Worm (Caenorhabditis elegans) whole organism, L4/young adult: ENCODE data around the gene C17F4.8.

Experiments
- W03F9.2 ChIP-seq: fragments of 150-350 bp; optimal IDR thresholded peaks from 2 replicates; lab custom pipeline; 2014; ENCODE audit warnings: missing biosample characterization, missing genetic modification characterization
- dao-5 ChIP-seq: sonication (generic microtip); optimal IDR thresholded peaks from 2 replicates; lab custom pipeline; 2016; ENCODE audit warnings: missing genotype, missing genetic modification characterization, moderate library complexity, missing compliant biosample characterization
- him-1 ChIP-seq: sonication (generic microtip); optimal IDR thresholded peaks from 2 replicates; lab custom pipeline; 2016; ENCODE audit warnings: missing genotype, missing genetic modification reagents, missing genetic modification characterization, missing compliant biosample characterization

DNA sequence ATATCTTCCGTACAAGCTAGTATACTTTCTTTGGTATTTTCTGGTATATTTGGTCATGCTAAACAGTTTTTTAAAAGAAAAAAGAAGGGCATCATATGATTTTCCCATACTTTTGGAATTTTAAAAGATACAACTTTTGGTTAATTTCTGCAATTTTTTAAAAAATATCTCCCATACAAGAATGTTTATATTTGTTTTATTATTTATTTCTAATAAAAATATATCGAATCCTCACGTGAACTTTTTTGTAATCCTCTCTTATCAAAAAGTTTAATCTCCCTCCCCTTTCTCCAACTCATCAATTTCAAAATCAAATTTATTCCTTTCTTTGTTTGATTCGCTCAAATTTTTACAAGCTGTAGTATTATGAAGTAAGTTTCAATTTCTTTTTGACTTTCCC lies 47.7 kb upstream of the C17F4.8 start, which contains the start of gene nep-13:
- TF ChIP-seq W03F9.2 (tag; lab: Kevin White, UChicago) (no peak), him-1 (no peak), dao-5 (tag; lab: Kevin White, UChicago) (no peak)
